Worm (Caenorhabditis elegans) whole organism, L2 larva: ENCODE data around the gene col-157.
"Not testable (repeated sequence)": the region's sequence is repeated elsewhere in the genome, so short reads cannot be mapped to it uniquely, and the experiment has no call there.

Source experiments
- C34F6.9 ChIP-seq: fragments of 150-350 bp; optimal IDR thresholded peaks from 2 replicates; lab custom pipeline; 2014; ENCODE audit warnings: missing biosample characterization, missing genetic modification characterization
- F13H6.1 ChIP-seq: sonication (generic microtip); optimal IDR thresholded peaks from 2 replicates; lab custom pipeline; 2016; ENCODE audit warnings: missing genetic modification characterization, missing compliant biosample characterization
- R02D3.7 ChIP-seq: fragments of 150-350 bp; optimal IDR thresholded peaks from 2 replicates; lab custom pipeline; 2014; ENCODE audit warnings: missing biosample characterization, missing genetic modification characterization
- Y55F3AM.14 ChIP-seq: fragments of 200-800 bp; sonication (Bioruptor generic); optimal IDR thresholded peaks from 2 replicates; lab custom pipeline; 2018; ENCODE audit warnings: mild to moderate bottlenecking, missing genetic modification characterization, missing compliant biosample characterization
- alr-1 ChIP-seq: fragments of 150-350 bp; optimal IDR thresholded peaks from 2 replicates; lab custom pipeline; 2014; ENCODE audit warnings: missing biosample characterization, missing genetic modification characterization
- aly-2 ChIP-seq: fragments of 150-350 bp; optimal IDR thresholded peaks from 2 replicates; lab custom pipeline; 2014; ENCODE audit warnings: missing biosample characterization, missing genetic modification characterization
- ama-1 ChIP-seq: fragments of 150-350 bp; optimal IDR thresholded peaks from 2 replicates; lab custom pipeline; 2018; ENCODE audit warnings: inconsistent platforms
- blmp-1 ChIP-seq: sonication (generic microtip); optimal IDR thresholded peaks from 2 replicates; lab custom pipeline; 2017; ENCODE audit warnings: missing genetic modification characterization, mild to moderate bottlenecking, missing compliant biosample characterization, antibody characterized with exemption, moderate library complexity; ENCODE audit not compliant: insufficient read depth
- ceh-16 ChIP-seq: fragments of 150-350 bp; optimal IDR thresholded peaks from 2 replicates; lab custom pipeline; 2014; ENCODE audit warnings: missing biosample characterization, missing genetic modification characterization
- ceh-82 ChIP-seq: fragments of 150-350 bp; optimal IDR thresholded peaks from 2 replicates; lab custom pipeline; 2014; ENCODE audit warnings: missing biosample characterization, missing genetic modification characterization
- dmd-4 ChIP-seq: sonication (generic microtip); optimal IDR thresholded peaks from 2 replicates; lab custom pipeline; 2017; ENCODE audit warnings: missing biosample characterization, missing genetic modification characterization
- egl-27 ChIP-seq: sonication (generic microtip); optimal IDR thresholded peaks from 3 replicates; lab custom pipeline; 2017; ENCODE audit warnings: missing biosample characterization, missing genetic modification reagents, missing genetic modification characterization
- elt-1 ChIP-seq: fragments of 150-350 bp; optimal IDR thresholded peaks from 2 replicates; lab custom pipeline; 2014; ENCODE audit warnings: missing biosample characterization, missing genetic modification characterization
- elt-3 ChIP-seq: sonication (generic microtip); optimal IDR thresholded peaks from 2 replicates; lab custom pipeline; 2017; ENCODE audit warnings: missing biosample characterization, missing genetic modification characterization
- gmeb-1 ChIP-seq: fragments of 150-350 bp; optimal IDR thresholded peaks from 2 replicates; lab custom pipeline; 2014; ENCODE audit warnings: missing biosample characterization, missing genetic modification characterization
- lin-11 ChIP-seq: fragments of 150-350 bp; sonication (generic microtip); optimal IDR thresholded peaks from 2 replicates; lab custom pipeline; 2014; ENCODE audit warnings: missing biosample characterization, missing genetic modification characterization, inconsistent platforms, mixed read lengths
- lin-13 ChIP-seq: fragments of 150-350 bp; optimal IDR thresholded peaks from 2 replicates; lab custom pipeline; 2014; ENCODE audit warnings: missing biosample characterization, missing genetic modification reagents, missing genetic modification characterization
- lin-39 ChIP-seq: fragments of 150-350 bp; optimal IDR thresholded peaks from 2 replicates; lab custom pipeline; 2014; ENCODE audit warnings: missing biosample characterization, missing genetic modification reagents, missing genetic modification characterization
- mdl-1 ChIP-seq, 2 experiments: fragments of 150-350 bp in 1 of 2; sonication (generic microtip) in 1 of 2; optimal IDR thresholded peaks; 2 replicates each; lab custom pipeline; 2017; ENCODE audit warnings: missing biosample characterization in 2 of 2, missing genetic modification characterization in 2 of 2
- nhr-10 ChIP-seq: sonication (generic microtip); optimal IDR thresholded peaks from 2 replicates; lab custom pipeline; 2017; ENCODE audit warnings: missing biosample characterization, missing genetic modification characterization
- nhr-11 ChIP-seq: fragments of 150-350 bp; optimal IDR thresholded peaks from 2 replicates; lab custom pipeline; 2014; ENCODE audit warnings: missing biosample characterization, missing genetic modification characterization
- nhr-12 ChIP-seq: fragments of 150-350 bp; optimal IDR thresholded peaks from 2 replicates; lab custom pipeline; 2014; ENCODE audit warnings: missing biosample characterization, missing genetic modification characterization
- nhr-129 ChIP-seq: fragments of 150-350 bp; optimal IDR thresholded peaks from 2 replicates; lab custom pipeline; 2014; ENCODE audit warnings: missing biosample characterization, missing genetic modification characterization
- nhr-21 ChIP-seq: fragments of 150-350 bp; optimal IDR thresholded peaks from 2 replicates; lab custom pipeline; 2014; ENCODE audit warnings: missing biosample characterization, missing genetic modification characterization
- nhr-23 ChIP-seq: fragments of 150-350 bp; optimal IDR thresholded peaks from 2 replicates; lab custom pipeline; 2014; ENCODE audit warnings: missing biosample characterization, missing genetic modification reagents, missing genetic modification characterization
- nhr-77 ChIP-seq: fragments of 150-350 bp; optimal IDR thresholded peaks from 2 replicates; lab custom pipeline; 2014; ENCODE audit warnings: missing biosample characterization, missing genetic modification characterization
- peb-1 ChIP-seq: fragments of 150-350 bp; optimal IDR thresholded peaks from 2 replicates; lab custom pipeline; 2014; ENCODE audit warnings: missing biosample characterization, missing genetic modification characterization
- sem-4 ChIP-seq: fragments of 150-350 bp; optimal IDR thresholded peaks from 2 replicates; lab custom pipeline; 2014; ENCODE audit warnings: missing biosample characterization, missing genetic modification reagents, missing genetic modification characterization
- skn-1 ChIP-seq: sonication (generic microtip); optimal IDR thresholded peaks from 2 replicates; lab custom pipeline; 2017; ENCODE audit warnings: missing biosample characterization, missing genetic modification characterization
- sma-3 ChIP-seq: sonication (generic microtip); optimal IDR thresholded peaks from 2 replicates; lab custom pipeline; 2016; ENCODE audit warnings: missing genetic modification reagents, missing genetic modification characterization, missing compliant biosample characterization
- snpc-4 ChIP-seq: fragments of 150-350 bp; optimal IDR thresholded peaks from 2 replicates; lab custom pipeline; 2014; ENCODE audit warnings: missing biosample characterization, missing genetic modification characterization
- unc-55 ChIP-seq: fragments of 150-350 bp; sonication (generic microtip); optimal IDR thresholded peaks from 3 replicates; lab custom pipeline; 2014; ENCODE audit warnings: missing biosample characterization, missing genetic modification reagents, missing genetic modification characterization
- zag-1 ChIP-seq: fragments of 150-350 bp; optimal IDR thresholded peaks from 2 replicates; lab custom pipeline; 2014; ENCODE audit warnings: missing biosample characterization, missing genetic modification characterization
- ztf-1 ChIP-seq: fragments of 200-800 bp; sonication (Bioruptor generic); conservative IDR thresholded peaks from 2 replicates; pipeline ENCODE4 v1.3.6; 2022; ENCODE audit warnings: missing genetic modification characterization, missing compliant biosample characterization
- ztf-11 ChIP-seq: sonication (generic microtip); optimal IDR thresholded peaks from 2 replicates; lab custom pipeline; 2017; ENCODE audit warnings: missing biosample characterization, missing genetic modification characterization
- ztf-4 ChIP-seq: fragments of 150-350 bp; optimal IDR thresholded peaks from 2 replicates; lab custom pipeline; 2014; ENCODE audit warnings: missing biosample characterization, missing genetic modification characterization

Gene col-157

ce11 chrV:11480734-11481133 is 3.1 kb upstream of the col-157 start, which contains the start of gene T11F9.14:
T11F9.14 (minus strand) TSS chrV:11480834.
- TF ChIP-seq nhr-23; blmp-1 (tag; lab: Kevin White, UChicago); nhr-12 (tag; lab: Kevin White, UChicago): not testable (repeated sequence)

ce11 chrV:11484404-11484803 is 562 bp downstream of the col-157 start:
- TF ChIP-seq ztf-4 (tag; lab: Kevin White, UChicago) (no peak), nhr-11 (tag; lab: Kevin White, UChicago) (no peak), nhr-12 (tag; lab: Kevin White, UChicago) (no peak), skn-1 (tag; lab: Kevin White, UChicago) (no peak), zag-1 (tag; lab: Kevin White, UChicago) (no peak), nhr-23 (no peak), ztf-11 (tag; lab: Kevin White, UChicago) (no peak), blmp-1 (tag; lab: Kevin White, UChicago) (no peak), R02D3.7 (tag; lab: Kevin White, UChicago) (no peak), dmd-4 (no peak)

DNA sequence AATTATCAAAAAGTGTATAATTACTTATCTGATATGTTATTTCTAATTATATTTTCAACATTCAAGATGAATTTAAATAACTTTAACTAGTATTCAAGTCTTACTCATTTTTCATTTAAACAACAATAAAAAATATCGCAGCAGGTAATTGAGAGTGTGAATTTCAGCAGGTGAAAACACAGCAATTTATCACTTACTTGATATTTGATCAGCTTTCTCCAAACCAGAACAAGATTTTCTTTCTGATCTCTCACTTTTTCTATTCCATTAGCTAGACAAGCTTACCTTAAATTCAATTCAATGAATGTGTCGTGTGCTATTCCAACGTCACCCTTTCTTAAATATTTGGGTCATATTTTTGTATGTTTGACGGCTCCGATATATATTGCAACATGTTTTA is 1.7 kb downstream of the col-157 start, which contains the start of gene srh-1:
Gene srh-1 (plus strand): TSS at position 301 of the 400 bp plus-strand sequence.
- TF ChIP-seq egl-27 (tag; lab: Kevin White, UChicago) (no peak), zag-1 (tag; lab: Kevin White, UChicago) (no peak), dmd-4 (no peak), aly-2 (tag; lab: Kevin White, UChicago) (no peak), ceh-82 (tag; lab: Kevin White, UChicago) (no peak), nhr-11 (tag; lab: Kevin White, UChicago) (no peak), ama-1 (lab: Kevin White, UChicago) (no peak), nhr-12 (tag; lab: Kevin White, UChicago) (no peak)
- TF ChIP-seq, all 48 proteins: peak for 0

ce11 chrV:11486680-11487079 is 2.8 kb downstream of the col-157 start, which contains the start of gene T11F9.10:
T11F9.10 (plus strand) TSS chrV:11486980.
- TF ChIP-seq blmp-1 (tag; lab: Kevin White, UChicago) (no peak), C34F6.9 (tag; lab: Kevin White, UChicago) (no peak), nhr-129 (tag; lab: Kevin White, UChicago) (no peak), nhr-12 (tag; lab: Kevin White, UChicago) (no peak), ama-1 (lab: Kevin White, UChicago) (no peak), lin-11 (tag; lab: Kevin White, UChicago) (no peak), lin-13 (GFP tag; lab: Kevin White, UChicago) (no peak)
- TF ChIP-seq, all 48 proteins: peak for 0

ce11 chrV:11488288-11488687 is 4.4 kb downstream of the col-157 start:
- TF ChIP-seq nhr-12 (tag; lab: Kevin White, UChicago): no peak
- TF ChIP-seq blmp-1 (tag; lab: Kevin White, UChicago): no peak
- TF ChIP-seq elt-3 (tag; lab: Kevin White, UChicago): no peak
- TF ChIP-seq F13H6.1 (tag; lab: Kevin White, UChicago): no peak
- TF ChIP-seq unc-55 (GFP tag; lab: Kevin White, UChicago): no peak
- no peak for TF ChIP-seq lin-39 (tag; lab: Kevin White, UChicago)
- TF ChIP-seq lin-11 (tag; lab: Kevin White, UChicago): no peak
- TF ChIP-seq ztf-1 (GFP tag; lab: Robert Waterston, UW): no peak
- TF ChIP-seq nhr-77 (tag; lab: Kevin White, UChicago): no peak
- TF ChIP-seq ceh-16 (tag; lab: Kevin White, UChicago): no peak

DNA sequence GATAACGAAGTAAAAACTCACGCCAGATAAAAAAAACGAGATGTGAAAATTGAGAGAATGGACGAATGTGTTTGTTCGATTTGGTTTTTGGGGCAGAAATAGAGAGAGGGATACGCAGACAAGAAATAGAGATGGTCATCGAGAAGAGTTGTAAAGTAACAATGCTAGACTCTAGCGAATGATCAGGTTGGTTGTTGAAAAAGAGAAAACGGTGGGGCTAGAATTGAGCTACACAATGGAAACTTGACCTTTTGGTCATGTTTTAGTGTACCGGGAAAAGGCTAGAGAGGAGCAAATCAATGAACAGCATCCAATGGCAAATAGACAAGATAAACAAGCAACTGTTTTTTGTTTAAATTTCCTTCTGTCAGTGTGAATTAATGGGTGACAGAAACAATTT is 6.5 kb downstream of the col-157 start, which contains the start of gene dhs-19:
Gene dhs-19 (minus strand): TSS at position 101 of the 400 bp plus-strand sequence.
- no peak for TF ChIP-seq nhr-10 (tag; lab: Kevin White, UChicago)
- no peak for TF ChIP-seq snpc-4 (tag; lab: Kevin White, UChicago)
- TF ChIP-seq R02D3.7 (tag; lab: Kevin White, UChicago): no peak
- no peak for TF ChIP-seq lin-13 (GFP tag; lab: Kevin White, UChicago)
- TF ChIP-seq sem-4: no peak
- no peak for TF ChIP-seq gmeb-1 (tag; lab: Kevin White, UChicago)
- TF ChIP-seq ceh-82 (tag; lab: Kevin White, UChicago): no peak
- no peak for TF ChIP-seq nhr-21
- TF ChIP-seq Y55F3AM.14: no peak
- no peak for TF ChIP-seq nhr-77 (tag; lab: Kevin White, UChicago)
- TF ChIP-seq alr-1 (tag; lab: Kevin White, UChicago): no peak
- TF ChIP-seq elt-1 (tag; lab: Kevin White, UChicago): no peak
- no peak for TF ChIP-seq nhr-11 (tag; lab: Kevin White, UChicago)
- no peak for TF ChIP-seq mdl-1 (tag; optimal IDR thresholded peaks at IDR 0.05; lab: Kevin White, UChicago)
- no peak for TF ChIP-seq skn-1 (tag; lab: Kevin White, UChicago)
- no peak for TF ChIP-seq F13H6.1 (tag; lab: Kevin White, UChicago)
- TF ChIP-seq sma-3 (GFP tag; lab: Kevin White, UChicago): no peak
- TF ChIP-seq peb-1 (tag; lab: Kevin White, UChicago): no peak
- no peak for TF ChIP-seq nhr-23
